Worm (Caenorhabditis elegans) whole organism, late embryonic: ENCODE data around the gene W02D7.8.
A peak's percentile ranks its signal among the peaks of the same experiment; 100 is the strongest.

ENCODE experiments used
- C08G9.2 ChIP-seq: sonication (generic microtip); optimal IDR thresholded peaks from 2 replicates; lab custom pipeline; 2016; ENCODE audit warnings: mild to moderate bottlenecking, missing genetic modification characterization, moderate library complexity, missing compliant biosample characterization
- K02D7.2 ChIP-seq: sonication (generic microtip); optimal IDR thresholded peaks from 2 replicates; lab custom pipeline; 2017; ENCODE audit warnings: mild to moderate bottlenecking, missing genetic modification characterization, missing compliant biosample characterization
- Y22D7AL.16 ChIP-seq: sonication (generic microtip); optimal IDR thresholded peaks from 2 replicates; lab custom pipeline; 2016; ENCODE audit warnings: missing genetic modification characterization, missing compliant biosample characterization
- ama-1 ChIP-seq: fragments of 150-350 bp; optimal IDR thresholded peaks from 2 replicates; lab custom pipeline; 2014
- ceh-14 ChIP-seq: sonication (generic microtip); optimal IDR thresholded peaks from 2 replicates; lab custom pipeline; 2016; ENCODE audit warnings: missing genotype, missing genetic modification characterization, missing compliant biosample characterization
- ceh-18 ChIP-seq: sonication (generic microtip); optimal IDR thresholded peaks from 2 replicates; lab custom pipeline; 2016; ENCODE audit warnings: missing genetic modification characterization, missing compliant biosample characterization
- ceh-31 ChIP-seq: sonication (generic microtip); optimal IDR thresholded peaks from 2 replicates; lab custom pipeline; 2016; ENCODE audit warnings: missing genetic modification characterization, missing compliant biosample characterization
- ceh-45 ChIP-seq: fragments of 200-800 bp; sonication (Bioruptor generic); IDR thresholded peaks from 2 replicates; pipeline ENCODE4 v1.3.6; 2022; ENCODE audit warnings: missing genetic modification reagents, missing genetic modification characterization, missing compliant biosample characterization
- ceh-48 ChIP-seq: sonication (generic microtip); optimal IDR thresholded peaks from 2 replicates; lab custom pipeline; 2016; ENCODE audit warnings: missing genetic modification characterization, inconsistent platforms, missing compliant biosample characterization
- ceh-9 ChIP-seq: sonication (generic microtip); optimal IDR thresholded peaks from 2 replicates; lab custom pipeline; 2016; ENCODE audit warnings: mild to moderate bottlenecking, missing genetic modification characterization, inconsistent platforms, missing compliant biosample characterization
- dmd-4 ChIP-seq: sonication (generic microtip); optimal IDR thresholded peaks from 2 replicates; lab custom pipeline; 2016; ENCODE audit warnings: borderline replicate concordance, missing genetic modification characterization, missing compliant biosample characterization
- dve-1 ChIP-seq: sonication (generic microtip); optimal IDR thresholded peaks from 2 replicates; lab custom pipeline; 2017; ENCODE audit warnings: antibody characterized with exemption, mild to moderate bottlenecking, missing genetic modification characterization, missing compliant biosample characterization
- elt-2 ChIP-seq: sonication (generic microtip); optimal IDR thresholded peaks from 2 replicates; lab custom pipeline; 2016; ENCODE audit warnings: missing genetic modification reagents, missing genetic modification characterization, missing compliant biosample characterization
- fkh-6 ChIP-seq: sonication (generic microtip); optimal IDR thresholded peaks from 2 replicates; lab custom pipeline; 2016; ENCODE audit warnings: missing genetic modification characterization, missing compliant biosample characterization
- hlh-30 ChIP-seq: sonication (generic microtip); optimal IDR thresholded peaks from 2 replicates; lab custom pipeline; 2017; ENCODE audit warnings: antibody characterized with exemption, missing genetic modification characterization, missing compliant biosample characterization; ENCODE audit not compliant: insufficient read depth
- nhr-232 ChIP-seq: sonication (generic microtip); optimal IDR thresholded peaks from 2 replicates; lab custom pipeline; 2016; ENCODE audit warnings: missing genetic modification characterization, missing compliant biosample characterization
- npax-4 ChIP-seq: sonication (generic microtip); optimal IDR thresholded peaks from 2 replicates; lab custom pipeline; 2016; ENCODE audit warnings: missing genetic modification characterization, missing compliant biosample characterization
- odd-2 ChIP-seq: sonication (generic microtip); optimal IDR thresholded peaks from 2 replicates; lab custom pipeline; 2017; ENCODE audit warnings: antibody characterized with exemption, mild to moderate bottlenecking, missing genetic modification characterization, missing compliant biosample characterization
- pqm-1 ChIP-seq: sonication (generic microtip); optimal IDR thresholded peaks from 2 replicates; lab custom pipeline; 2016; ENCODE audit warnings: missing genetic modification characterization, missing compliant biosample characterization
- sox-2 ChIP-seq: fragments of 200-800 bp; sonication (Bioruptor generic); IDR thresholded peaks from 2 replicates; pipeline ENCODE4 v1.3.6; 2022; ENCODE audit warnings: missing genetic modification reagents, missing genetic modification characterization, missing compliant biosample characterization
- sox-4 ChIP-seq: sonication (generic microtip); optimal IDR thresholded peaks from 2 replicates; lab custom pipeline; 2017; ENCODE audit warnings: mild to moderate bottlenecking, missing genetic modification characterization, inconsistent platforms, missing compliant biosample characterization
- syd-9 ChIP-seq: sonication (generic microtip); optimal IDR thresholded peaks from 2 replicates; lab custom pipeline; 2016; ENCODE audit warnings: mild to moderate bottlenecking, missing genetic modification characterization, moderate library complexity, missing compliant biosample characterization
- tbx-2 ChIP-seq: sonication (generic microtip); optimal IDR thresholded peaks from 2 replicates; lab custom pipeline; 2016; ENCODE audit warnings: missing genetic modification characterization, missing compliant biosample characterization
- unc-3 ChIP-seq, 2 experiments: fragments of 200-800 bp in 1 of 2; sonication (Bioruptor generic) in 1 of 2; sonication (generic microtip) in 1 of 2; conservative IDR thresholded peaks in 1 of 2; optimal IDR thresholded peaks in 1 of 2; 2 replicates each; pipeline versions ENCODE4 v1.3.6 to Lab custom; 2016 to 2022; ENCODE audit warnings: missing compliant biosample characterization in 2 of 2, missing genetic modification characterization in 2 of 2, missing genetic modification reagents in 1 of 2
- unc-42 ChIP-seq: sonication (generic microtip); optimal IDR thresholded peaks from 2 replicates; lab custom pipeline; 2016; ENCODE audit warnings: missing genotype, missing genetic modification characterization, missing compliant biosample characterization
- unc-86 ChIP-seq: sonication (generic microtip); optimal IDR thresholded peaks from 2 replicates; lab custom pipeline; 2016; ENCODE audit warnings: missing genetic modification characterization, missing compliant biosample characterization
- ztf-16 ChIP-seq: sonication (generic microtip); optimal IDR thresholded peaks from 2 replicates; lab custom pipeline; 2017; ENCODE audit warnings: missing genetic modification characterization, missing compliant biosample characterization

The W02D7.8 gene

DNA sequence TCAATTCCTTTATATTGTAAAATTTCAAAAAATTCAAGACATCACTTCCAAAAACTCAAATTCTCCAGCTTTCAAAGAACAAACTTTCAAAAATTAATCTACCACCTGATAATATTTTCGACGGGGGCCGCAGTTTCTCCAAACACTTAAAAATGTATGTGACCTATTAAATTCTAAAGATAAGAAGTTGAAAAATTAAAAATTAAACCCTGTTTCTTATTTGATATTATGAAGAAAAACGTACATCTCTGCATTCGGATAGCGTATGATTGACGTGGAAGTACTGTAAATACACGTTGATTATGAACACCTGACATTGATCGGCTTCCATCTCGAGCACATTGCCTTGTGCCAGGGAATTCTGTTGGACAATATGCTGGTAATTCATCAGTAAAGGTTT, 326 bp downstream of the W02D7.8 start:
- no peak for TF ChIP-seq hlh-30

DNA sequence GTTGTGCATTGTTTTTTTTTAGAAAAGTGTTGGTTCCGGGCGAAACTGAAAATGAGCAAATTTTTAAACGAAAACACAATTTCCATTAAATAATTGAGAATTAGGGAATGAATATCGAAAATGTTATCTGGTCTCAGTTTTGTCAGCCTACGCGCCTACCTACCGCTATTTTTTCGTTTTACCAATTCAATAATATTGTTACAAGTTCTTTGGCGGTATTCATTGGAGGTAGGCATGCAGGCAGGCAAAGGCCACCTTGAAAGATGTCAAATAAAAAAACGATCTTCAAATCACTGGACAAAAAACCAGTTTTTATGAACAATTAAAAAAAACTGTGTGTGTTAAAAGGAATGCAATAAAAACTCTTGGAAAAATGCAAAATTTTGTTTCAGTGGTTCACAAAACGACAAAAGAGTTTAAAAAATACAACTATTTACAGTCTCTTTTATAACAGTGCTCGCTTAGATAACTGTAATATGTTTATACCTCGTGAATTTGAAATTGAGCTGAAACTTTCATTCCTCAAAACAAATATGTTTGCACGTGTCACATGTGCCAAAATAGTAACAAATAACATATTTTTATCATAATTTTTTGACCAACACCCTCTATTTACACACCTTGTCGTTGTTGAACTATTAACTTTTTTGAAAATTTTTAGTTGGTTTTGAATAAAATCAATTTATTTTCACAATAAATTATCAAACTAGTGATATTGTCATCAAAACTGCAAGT, 1.6 kb downstream of the W02D7.8 start, which contains the start of gene W02D7.11:
W02D7.11 (minus strand) TSS at position 51 of the 735 bp plus-strand sequence.
- TF ChIP-seq syd-9 (tag; lab: Kevin White, UChicago) (no peak), odd-2 (tag; lab: Kevin White, UChicago) (no peak), Y22D7AL.16 (tag; lab: Kevin White, UChicago) (no peak), sox-4 (no peak), unc-86 (tag; lab: Kevin White, UChicago) (no peak), ceh-31 (no peak), fkh-6 (tag; lab: Kevin White, UChicago) (no peak)
- TF ChIP-seq, all 69 proteins: peak for 0

DNA sequence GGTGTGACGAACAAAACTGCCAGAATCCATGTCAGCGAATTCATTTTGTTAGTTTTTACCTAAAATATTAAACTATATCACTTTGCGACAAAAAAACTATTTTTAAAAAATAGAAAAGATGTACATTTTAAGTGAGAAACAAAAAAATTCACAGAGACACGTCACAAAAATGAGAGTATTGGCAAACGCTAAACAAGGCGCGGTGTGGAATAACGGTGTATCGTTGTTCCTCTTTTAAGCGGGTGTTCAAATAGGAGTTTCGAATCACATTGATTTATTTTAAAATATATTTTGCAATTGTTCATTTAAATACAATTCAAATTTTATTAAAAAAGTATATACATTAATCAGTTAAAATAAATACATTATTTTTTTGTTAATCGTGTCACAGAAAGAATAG, 3.7 kb downstream of the W02D7.8 start, which contains the start of gene sel-9:
sel-9 (minus strand) TSS at position 59 of the 400 bp plus-strand sequence.
- TF ChIP-seq nhr-232 (tag; lab: Kevin White, UChicago), result no peak
- peak; percentile 6 for TF ChIP-seq elt-2 (tag; lab: Kevin White, UChicago)
- no peak for TF ChIP-seq ztf-16
- no peak for TF ChIP-seq npax-4 (tag; lab: Kevin White, UChicago)
- TF ChIP-seq pqm-1 (tag; lab: Kevin White, UChicago), result no peak
- no peak for TF ChIP-seq fkh-6 (tag; lab: Kevin White, UChicago)

DNA sequence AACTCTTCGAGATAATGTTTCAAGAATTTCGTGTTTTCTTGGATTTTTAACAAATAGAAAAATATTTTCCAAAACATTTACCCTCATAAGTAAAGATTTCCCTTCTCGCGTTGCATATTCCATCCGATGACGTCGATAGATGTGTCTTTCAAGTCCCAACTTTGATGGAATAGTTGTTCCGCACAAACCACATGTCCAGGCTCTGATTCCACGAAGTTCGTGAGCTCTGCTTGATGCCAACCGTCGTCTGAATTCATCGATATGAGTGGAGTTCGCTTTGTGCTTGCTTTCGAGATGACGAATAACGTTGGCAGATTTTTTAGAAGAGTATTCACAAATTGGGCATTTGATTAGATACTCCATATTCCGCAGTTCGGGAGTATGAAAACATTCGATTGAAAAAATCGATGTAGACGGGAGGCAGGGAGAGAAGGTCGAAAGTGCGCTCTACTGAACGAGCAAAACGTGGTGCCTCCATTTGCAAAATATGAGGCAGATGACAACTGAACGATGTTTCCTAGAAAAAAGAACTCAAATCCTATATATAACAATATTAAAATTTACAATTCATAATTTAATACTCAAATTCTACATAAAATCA, 5.2 kb downstream of the W02D7.8 start, which contains the start of gene W02D7.6:
W02D7.6 (minus strand) TSS at position 573 of the 601 bp plus-strand sequence.
- peak; percentile 19 for TF ChIP-seq ama-1 (lab: Kevin White, UChicago)
- no peak for TF ChIP-seq sox-4
- TF ChIP-seq ceh-18 (tag; lab: Kevin White, UChicago), result no peak
- no peak for TF ChIP-seq dve-1 (tag; lab: Kevin White, UChicago)
- no peak for TF ChIP-seq dmd-4 (tag; lab: Kevin White, UChicago)
- peak; percentile 52 for TF ChIP-seq ceh-48 (tag; lab: Kevin White, UChicago)

ce11 chrV:8299191-8299854, 6.9 kb downstream of the W02D7.8 start, which contains the start of gene W02D7.5:
Gene W02D7.5 (minus strand): TSS chrV:8299241.
- TF ChIP-seq unc-3 (GFP tag; conservative IDR thresholded peaks at IDR 0.05; lab: Robert Waterston, UW) (no peak), unc-3 (tag; optimal IDR thresholded peaks at IDR 0.05; lab: Kevin White, UChicago) (no peak), ceh-9 (tag; lab: Kevin White, UChicago) (no peak), ceh-14 (tag; lab: Kevin White, UChicago) (no peak), tbx-2 (tag; lab: Kevin White, UChicago) (no peak)

DNA sequence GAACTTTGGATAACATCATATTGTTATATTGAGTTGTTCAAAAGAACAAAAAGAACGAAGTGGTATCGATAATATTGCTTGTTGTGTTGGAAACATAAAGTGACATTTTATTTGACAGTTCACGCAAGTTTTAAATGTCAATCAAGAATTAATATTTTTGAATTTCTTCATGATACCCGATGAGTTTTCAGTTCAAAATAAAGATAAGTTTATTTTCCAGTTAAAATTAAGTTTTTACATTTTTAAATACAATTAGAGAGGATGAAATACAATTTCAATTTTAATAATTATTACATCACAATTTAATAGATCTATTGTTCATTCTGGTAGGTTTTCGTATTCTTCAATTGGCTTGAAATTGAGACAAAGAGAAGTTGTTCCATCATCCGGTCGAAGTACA, 8.8 kb downstream of the W02D7.8 start, which contains the start of gene W02D7.4:
W02D7.4 (minus strand) TSS at position 101 of the 400 bp plus-strand sequence.
- TF ChIP-seq odd-2 (tag; lab: Kevin White, UChicago) (no peak), sox-2 (GFP tag; lab: Robert Waterston, UW) (no peak), npax-4 (tag; lab: Kevin White, UChicago) (no peak), sox-4 (no peak), ceh-45 (GFP tag; lab: Robert Waterston, UW) (no peak), fkh-6 (tag; lab: Kevin White, UChicago) (no peak), C08G9.2 (no peak), K02D7.2 (tag; lab: Kevin White, UChicago) (no peak), unc-42 (no peak)
- TF ChIP-seq, all 69 proteins: peak for 0
